Worm (Caenorhabditis elegans): ENCODE data around the gene C04B4.5.
A peak's percentile ranks its signal among the peaks of the same experiment; 100 is the strongest.

The C04B4.5 gene

DNA sequence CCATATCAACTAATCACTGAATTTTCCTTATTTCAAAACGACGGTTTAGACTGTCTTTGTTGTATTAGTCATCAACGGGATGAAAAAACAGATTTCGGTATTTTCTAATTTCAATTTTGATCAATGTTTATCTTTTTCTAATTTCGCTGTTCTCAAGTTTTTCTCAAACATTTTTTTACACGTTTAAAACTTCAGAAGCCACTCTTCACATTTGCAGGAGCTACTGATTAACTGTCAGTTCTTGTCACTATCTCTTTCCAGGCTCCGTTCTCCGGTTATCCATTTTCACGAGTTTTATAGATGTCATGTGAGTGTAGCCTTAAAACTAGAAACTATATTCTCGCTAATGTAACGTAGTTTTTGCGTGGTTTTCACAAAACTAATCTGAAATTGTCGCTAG is 2.4 kb upstream of the C04B4.5 start, which contains the start of gene C04B4.4:
Gene C04B4.4 (plus strand): TSS at position 301 of the 400 bp plus-strand sequence.
- TF ChIP-seq akir-1 (GFP tag; optimal IDR thresholded peaks at IDR 0.05) (no peak), attf-5 (GFP tag; optimal IDR thresholded peaks at IDR 0.05) (no peak), attf-6 (GFP tag; IDR thresholded peaks at IDR 0.05) (no peak), F39B2.1 (GFP tag; IDR thresholded peaks at IDR 0.05) (no peak), ztf-3 (GFP tag; optimal IDR thresholded peaks at IDR 0.05) (no peak), lsl-1 (GFP tag; optimal IDR thresholded peaks at IDR 0.05) (no peak), atf-7 (tag; optimal IDR thresholded peaks at IDR 0.05) (no peak), sea-2 (GFP tag; IDR thresholded peaks at IDR 0.05) (no peak), lin-54 (GFP tag; optimal IDR thresholded peaks at IDR 0.05) (no peak), lin-35 (GFP tag; optimal IDR thresholded peaks at IDR 0.05) (no peak), ceh-79 (tag; optimal IDR thresholded peaks at IDR 0.05) (no peak), tbx-9 (tag; optimal IDR thresholded peaks at IDR 0.05; ENCODE audit: borderline replicate concordance) (no peak), bed-1 (GFP tag; IDR thresholded peaks at IDR 0.05) (no peak), madf-8 (GFP tag; conservative IDR thresholded peaks at IDR 0.05) (no peak), zim-3 (tag; optimal IDR thresholded peaks at IDR 0.05) (no peak)

- no peak for TF ChIP-seq ama-1 (optimal IDR thresholded peaks at IDR 0.05)
- no peak for TF ChIP-seq ama-1 (GFP tag; optimal IDR thresholded peaks at IDR 0.05)
- TF ChIP-seq B0019.2 (GFP tag; conservative IDR thresholded peaks at IDR 0.05): no peak
- TF ChIP-seq madf-6 (GFP tag; IDR thresholded peaks at IDR 0.05): no peak
- TF ChIP-seq ZK185.1 (tag; optimal IDR thresholded peaks at IDR 0.05; ENCODE audit: poor library complexity, severe bottlenecking): no peak
- no peak for TF ChIP-seq nfyb-1 (GFP tag; IDR thresholded peaks at IDR 0.05)
- TF ChIP-seq B0336.3 (GFP tag; IDR thresholded peaks at IDR 0.05): no peak
- no peak for TF ChIP-seq ztf-22 (GFP tag; optimal IDR thresholded peaks at IDR 0.05)
- TF ChIP-seq unc-62 (GFP tag; optimal IDR thresholded peaks at IDR 0.05): no peak
- TF ChIP-seq B0261.1 (tag; optimal IDR thresholded peaks at IDR 0.05): no peak
- no peak for TF ChIP-seq lin-26 (GFP tag; IDR thresholded peaks at IDR 0.05)
- TF ChIP-seq attf-6 (GFP tag; IDR thresholded peaks at IDR 0.05): no peak
- no peak for TF ChIP-seq ztf-28 (GFP tag; IDR thresholded peaks at IDR 0.05)
- no peak for TF ChIP-seq ccch-3 (GFP tag; optimal IDR thresholded peaks at IDR 0.05)
These were observed 2.7 kb downstream of the C04B4.5 start, which contains the start of gene lips-2 for ce11 chrX:12285496-12285895. Gene lips-2, plus strand, starts transcription at chrX:12285796.

DNA sequence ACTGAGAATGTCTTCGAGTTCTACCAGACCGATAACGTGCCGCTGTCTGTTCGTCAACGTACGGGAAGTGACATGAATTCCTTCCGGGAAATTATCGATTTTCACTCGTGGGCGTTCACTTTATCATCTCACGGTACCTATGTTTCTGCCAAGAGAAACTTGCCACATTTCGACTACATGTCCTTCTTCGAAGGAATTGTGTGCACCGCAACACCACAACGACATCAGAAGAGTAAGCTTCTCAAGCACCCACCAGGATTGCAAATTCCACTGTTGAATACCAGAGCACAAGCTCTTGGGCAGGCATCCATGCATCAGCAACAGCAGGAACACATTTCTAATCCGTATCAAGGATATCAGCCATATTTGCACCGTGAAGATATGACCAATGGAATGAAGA is 4.0 kb downstream of the C04B4.5 start:
- TF ChIP-seq madf-10 (tag; optimal IDR thresholded peaks at IDR 0.05) (no peak), sea-2 (GFP tag; IDR thresholded peaks at IDR 0.05) (no peak), madf-8 (GFP tag; conservative IDR thresholded peaks at IDR 0.05) (no peak), ztf-3 (GFP tag; optimal IDR thresholded peaks at IDR 0.05) (no peak), ceh-40 (GFP tag; IDR thresholded peaks at IDR 0.05) (no peak), ztf-6 (GFP tag; IDR thresholded peaks at IDR 0.05) (no peak), mel-28 (tag; optimal IDR thresholded peaks at IDR 0.05; ENCODE audit: borderline replicate concordance) (no peak), F57C9.4 (tag; optimal IDR thresholded peaks at IDR 0.05) (no peak)

ce11 chrX:12282911-12283310 is 5.2 kb downstream of the C04B4.5 start, which contains the start of gene C04B4.2:
Gene C04B4.2, plus strand, starts transcription at chrX:12283281.
- TF ChIP-seq ceh-79 (tag; optimal IDR thresholded peaks at IDR 0.05) (no peak), fkh-3 (tag; optimal IDR thresholded peaks at IDR 0.05) (no peak), egrh-3 (GFP tag; IDR thresholded peaks at IDR 0.05) (peak; percentile 54; the same call in 1 of the 2 replicates), lin-54 (GFP tag; optimal IDR thresholded peaks at IDR 0.05) (no peak), ztf-6 (GFP tag; IDR thresholded peaks at IDR 0.05) (no peak), tbp1 (GFP tag; optimal IDR thresholded peaks at IDR 0.05) (no peak), cebp-1 (GFP tag; IDR thresholded peaks at IDR 0.05) (no peak), cebp-1 (tag; optimal IDR thresholded peaks at IDR 0.05) (no peak), T26A5.8 (tag; optimal IDR thresholded peaks at IDR 0.05) (no peak), ama-1 (optimal IDR thresholded peaks at IDR 0.05) (no peak), ama-1 (GFP tag; optimal IDR thresholded peaks at IDR 0.05) (no peak), F57A8.1 (GFP tag; optimal IDR thresholded peaks at IDR 0.05) (no peak), T07F8.4 (tag; optimal IDR thresholded peaks at IDR 0.05) (no peak), lin-35 (GFP tag; optimal IDR thresholded peaks at IDR 0.05) (no peak), K11D2.4 (GFP tag; IDR thresholded peaks at IDR 0.05) (no peak), xnd-1 (tag; optimal IDR thresholded peaks at IDR 0.05) (peak; percentile 51), dox-1 (GFP tag; IDR thresholded peaks at IDR 0.05) (peak; percentile 5; the same call in 1 of the 2 replicates), madf-10 (tag; optimal IDR thresholded peaks at IDR 0.05) (no peak), F57C9.4 (tag; optimal IDR thresholded peaks at IDR 0.05) (no peak), hmg-1.2 (GFP tag; IDR thresholded peaks at IDR 0.05) (peak; percentile 43; the same call in 1 of the 2 replicates)
